Worm (Caenorhabditis elegans) whole organism, L1 larva: ENCODE data around the gene C53C11.5.

Experiments
- F16B12.6 ChIP-seq: fragments of 150-350 bp; optimal IDR thresholded peaks from 2 replicates; lab custom pipeline; 2014; ENCODE audit warnings: missing biosample characterization, missing genetic modification characterization
- unc-130 ChIP-seq: fragments of 150-350 bp; optimal IDR thresholded peaks from 2 replicates; lab custom pipeline; 2017; ENCODE audit warnings: missing biosample characterization, missing genetic modification characterization, inconsistent platforms
- ztf-11 ChIP-seq, 2 experiments: sonication (generic microtip); optimal IDR thresholded peaks; 2 replicates each; lab custom pipeline; 2016 to 2017; ENCODE audit warnings: missing genetic modification characterization in 2 of 2, missing biosample characterization in 1 of 2, missing compliant biosample characterization in 1 of 2

DNA sequence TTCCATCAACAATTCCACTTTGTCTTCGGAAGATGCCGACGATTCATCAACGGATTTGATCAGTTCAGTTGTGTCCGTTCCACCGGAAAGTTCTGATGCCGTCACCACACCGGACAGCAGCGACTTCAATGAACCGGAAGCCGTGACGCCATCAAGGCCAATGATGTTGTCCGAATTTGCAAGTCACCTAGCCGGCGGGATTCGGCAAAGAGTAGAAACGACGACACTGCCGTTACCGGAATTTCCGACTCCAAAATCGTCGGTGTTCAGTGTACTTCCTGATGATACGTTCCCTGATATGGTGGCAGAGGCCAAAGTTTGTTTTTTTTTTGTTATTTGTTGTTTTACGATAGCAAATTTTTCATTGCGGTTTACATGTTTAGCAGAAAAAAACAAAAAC, 29.6 kb downstream of the C53C11.5 start:
- TF ChIP-seq F16B12.6 (tag; lab: Kevin White, UChicago) (no peak), unc-130 (no peak), ztf-11 (tag; optimal IDR thresholded peaks at IDR 0.05; lab: Kevin White, UChicago) (no peak)
